Worm (Caenorhabditis elegans): ENCODE measurements around the gene let-19.

Gene let-19

ce11 chrII:8750056-8750455 lies 20.7 kb upstream of the let-19 start:
- no peak for TF ChIP-seq rbr-2 (tag; optimal IDR thresholded peaks at IDR 0.05)

ce11 chrII:8751042-8751441 lies 19.7 kb upstream of the let-19 start:
- TF ChIP-seq spr-3 (GFP tag; optimal IDR thresholded peaks at IDR 0.05) (no peak), cey-2 (tag; optimal IDR thresholded peaks at IDR 0.05; ENCODE audit: borderline replicate concordance, insufficient read depth) (no peak), aha-1 (tag) (peak; percentile 92), unc-62 (GFP tag; optimal IDR thresholded peaks at IDR 0.05 in 1 of 2) (peak in 1 of 2 experiments; percentile 47), unc-62 (tag; optimal IDR thresholded peaks at IDR 0.05) (no peak), nhr-6 (tag; optimal IDR thresholded peaks at IDR 0.05) (no peak), mdl-1 (tag; optimal IDR thresholded peaks at IDR 0.05) (peak in 1 of 2 experiments; percentile 63), nhr-28 (tag; optimal IDR thresholded peaks at IDR 0.05) (peak; percentile 35), ama-1 (optimal IDR thresholded peaks at IDR 0.05) (no peak), nhr-48 (tag; optimal IDR thresholded peaks at IDR 0.05) (peak; percentile 55), nhr-111 (GFP tag; optimal IDR thresholded peaks at IDR 0.05) (no peak), lin-13 (GFP tag; optimal IDR thresholded peaks at IDR 0.05) (no peak), set-16 (GFP tag; IDR thresholded peaks at IDR 0.05) (no peak), hlh-11 (tag; optimal IDR thresholded peaks at IDR 0.05) (peak; percentile 66), Y5F2A.4 (GFP tag; optimal IDR thresholded peaks at IDR 0.05) (no peak), lin-38 (GFP tag; IDR thresholded peaks at IDR 0.05) (no peak), R02D3.7 (tag; optimal IDR thresholded peaks at IDR 0.05) (no peak), pqm-1 (tag; optimal IDR thresholded peaks at IDR 0.05) (no peak), mxl-3 (GFP tag; optimal IDR thresholded peaks at IDR 0.05) (peak; percentile 46), nhr-237 (tag; optimal IDR thresholded peaks at IDR 0.05) (no peak), snpc-1.2 (GFP tag; IDR thresholded peaks at IDR 0.05) (no peak), mes-2 (tag; optimal IDR thresholded peaks at IDR 0.05; ENCODE audit: poor library complexity, severe bottlenecking) (no peak), nhr-77 (tag; optimal IDR thresholded peaks at IDR 0.05) (no peak), lin-39 (tag; optimal IDR thresholded peaks at IDR 0.05) (no peak)

ce11 chrII:8751686-8752085 lies 19.1 kb upstream of the let-19 start, which contains the start of gene atf-2:
atf-2 (plus strand) TSS chrII:8751986.
- TF ChIP-seq ceh-82 (tag; optimal IDR thresholded peaks at IDR 0.05) (no peak), T26A8.4 (GFP tag; IDR thresholded peaks at IDR 0.05) (no peak), egl-27 (tag; optimal IDR thresholded peaks at IDR 0.05) (no peak), jun-1 (tag; optimal IDR thresholded peaks at IDR 0.05) (no peak), daf-12 (tag; optimal IDR thresholded peaks at IDR 0.05) (no peak), dmd-9 (GFP tag; IDR thresholded peaks at IDR 0.05) (no peak)

ce11 chrII:8755270-8755669 lies 15.5 kb upstream of the let-19 start, which contains the start of gene K08F8.7:
K08F8.7 (minus strand) TSS chrII:8755370.
- no peak for TF ChIP-seq unc-62 (GFP tag; optimal IDR thresholded peaks at IDR 0.05 in 1 of 2)
- TF ChIP-seq unc-62 (tag; optimal IDR thresholded peaks at IDR 0.05): no peak

- no peak for TF ChIP-seq dmd-9 (GFP tag; IDR thresholded peaks at IDR 0.05)
Observed at ce11 chrII:8759493-8759892, 11.3 kb upstream of the let-19 start, which contains the start of gene fut-1. fut-1 (minus strand) TSS chrII:8759593.

ce11 chrII:8761739-8762138 lies 9.0 kb upstream of the let-19 start:
- TF ChIP-seq jun-1 (tag; optimal IDR thresholded peaks at IDR 0.05): no peak
- no peak for TF ChIP-seq snpc-1.2 (GFP tag; IDR thresholded peaks at IDR 0.05)
- 0 out of 2 replicates have a peak, but pooled peaks have one; percentile 15 for TF ChIP-seq dmd-6 (GFP tag; IDR thresholded peaks at IDR 0.05)
- TF ChIP-seq nhr-42 (GFP tag; IDR thresholded peaks at IDR 0.05): no peak
- no peak for TF ChIP-seq T26A8.4 (GFP tag; IDR thresholded peaks at IDR 0.05)
- no peak for TF ChIP-seq madf-9 (GFP tag; conservative IDR thresholded peaks at IDR 0.05)
- peak; percentile 44 for TF ChIP-seq pqm-1 (tag; optimal IDR thresholded peaks at IDR 0.05)
- no peak for TF ChIP-seq spr-1 (tag; optimal IDR thresholded peaks at IDR 0.05)
- no peak for TF ChIP-seq lsy-2 (tag; optimal IDR thresholded peaks at IDR 0.05)
- peak; percentile 19 for TF ChIP-seq nhr-28 (tag; optimal IDR thresholded peaks at IDR 0.05)
- TF ChIP-seq attf-4 (tag; optimal IDR thresholded peaks at IDR 0.05): no peak

All from whole organism, L4 larva.